Worm (Caenorhabditis elegans) whole organism, L4 larva: ENCODE data around the gene nhr-186.

Experiments
- D1046.2 ChIP-seq: fragments of 200-800 bp; sonication (Bioruptor generic); IDR thresholded peaks from 2 replicates; pipeline ENCODE4 v1.3.6; 2022; ENCODE audit warnings: missing genetic modification characterization, missing compliant biosample characterization
- egl-43 ChIP-seq: fragments of 200-800 bp; sonication (Bioruptor generic); IDR thresholded peaks from 2 replicates; pipeline ENCODE4 v1.3.6; 2022; ENCODE audit warnings: missing genetic modification reagents, missing genetic modification characterization, missing compliant biosample characterization
- mep-1 ChIP-seq: fragments of 150-350 bp; sonication (generic microtip); optimal IDR thresholded peaks from 3 replicates; lab custom pipeline; 2014; ENCODE audit warnings: missing biosample characterization, missing genetic modification characterization
- nhr-237 ChIP-seq: sonication (generic microtip); optimal IDR thresholded peaks from 2 replicates; lab custom pipeline; 2017; ENCODE audit warnings: missing biosample characterization, missing genetic modification characterization
- skn-1 ChIP-seq: fragments of 150-350 bp; optimal IDR thresholded peaks from 2 replicates; lab custom pipeline; 2014; ENCODE audit warnings: missing biosample characterization, missing genetic modification characterization
- snpc-4 ChIP-seq: fragments of 150-350 bp; optimal IDR thresholded peaks from 2 replicates; lab custom pipeline; 2014; ENCODE audit warnings: missing biosample characterization, missing genetic modification characterization
- unc-130 ChIP-seq: sonication (generic microtip); optimal IDR thresholded peaks from 2 replicates; lab custom pipeline; 2016; ENCODE audit warnings: missing genetic modification reagents, missing genetic modification characterization, missing compliant biosample characterization

DNA sequence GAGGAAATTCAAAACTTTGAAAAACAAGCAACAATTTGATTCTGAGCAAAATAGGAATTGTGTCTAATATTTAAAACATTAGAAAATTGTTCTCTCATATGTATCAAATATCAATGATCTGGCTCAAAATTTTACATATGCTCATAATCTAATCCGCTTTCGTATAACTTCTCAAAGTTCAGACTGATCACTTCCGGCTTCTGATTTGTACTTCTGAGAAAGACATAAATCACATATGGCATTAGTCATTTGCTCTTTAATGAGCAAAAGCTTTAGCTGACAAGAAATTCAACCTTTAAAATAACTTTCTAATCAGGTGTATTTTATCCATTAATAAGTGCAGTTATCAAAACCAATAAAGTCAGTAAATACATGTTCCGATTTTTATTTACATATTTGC is 1.2 kb upstream of the nhr-186 start:
- TF ChIP-seq nhr-237 (no peak), snpc-4 (tag; lab: Kevin White, UChicago) (no peak), egl-43 (GFP tag; lab: Robert Waterston, UW) (no peak), skn-1 (tag; lab: Kevin White, UChicago) (no peak), D1046.2 (GFP tag; lab: Robert Waterston, UW) (no peak), mep-1 (no peak), unc-130 (GFP tag; lab: Kevin White, UChicago) (no peak)
